Fruit fly (Drosophila melanogaster) whole organism, wandering third instar larva: ENCODE measurements around the gene Or92a.

ENCODE experiments used
- CG9705 ChIP-seq: fragments of 200-800 bp; sonication (Bioruptor generic); optimal IDR thresholded peaks from 2 replicates; lab custom pipeline; 2018; ENCODE audit warnings: missing biosample characterization, mild to moderate bottlenecking, missing genetic modification characterization
- OdsH ChIP-seq: fragments of 200-800 bp; sonication (Bioruptor generic); optimal IDR thresholded peaks from 2 replicates; lab custom pipeline; 2016; ENCODE audit warnings: missing biosample characterization, mild to moderate bottlenecking, missing genetic modification characterization
- Vsx2 ChIP-seq: fragments of 200-300, 225-300 bp; sonication (Bioruptor generic); optimal IDR thresholded peaks from 2 replicates; lab custom pipeline; 2018; ENCODE audit warnings: missing biosample characterization, missing genetic modification characterization; ENCODE audit not compliant: partially characterized antibody
- brk ChIP-seq: fragments of 200-800 bp; sonication (Bioruptor generic); optimal IDR thresholded peaks from 2 replicates; lab custom pipeline; 2016; ENCODE audit warnings: missing biosample characterization, mild to moderate bottlenecking, missing genetic modification characterization
- ey ChIP-seq: fragments of 200-800 bp; sonication (Bioruptor generic); optimal IDR thresholded peaks from 2 replicates; lab custom pipeline; 2016; ENCODE audit warnings: missing biosample characterization, missing genetic modification characterization
- foxo ChIP-seq, 2 experiments: fragments of 200-800 bp; sonication (Bioruptor generic); optimal IDR thresholded peaks; 2 replicates in 1 of 2; 3 replicates in 1 of 2; lab custom pipeline; 2016 to 2017; ENCODE audit warnings: missing biosample characterization in 2 of 2, missing genetic modification characterization in 2 of 2
- h ChIP-seq: fragments of 200-800 bp; sonication (Bioruptor generic); optimal IDR thresholded peaks from 3 replicates; lab custom pipeline; 2016; ENCODE audit warnings: missing biosample characterization, mild to moderate bottlenecking, missing genetic modification characterization
- sage ChIP-seq: fragments of 200-800 bp; sonication (Bioruptor generic); optimal IDR thresholded peaks from 2 replicates; lab custom pipeline; 2016; ENCODE audit warnings: missing biosample characterization, mild to moderate bottlenecking, missing genetic modification characterization
- sv ChIP-seq: fragments of 200-800 bp; sonication (Bioruptor generic); optimal IDR thresholded peaks from 3 replicates; lab custom pipeline; 2016; ENCODE audit warnings: missing biosample characterization, missing genetic modification characterization
- woc ChIP-seq: sonication (Bioruptor generic); optimal IDR thresholded peaks from 2 replicates; lab custom pipeline; 2016; ENCODE audit warnings: missing biosample characterization, mild to moderate bottlenecking, missing genetic modification characterization

DNA sequence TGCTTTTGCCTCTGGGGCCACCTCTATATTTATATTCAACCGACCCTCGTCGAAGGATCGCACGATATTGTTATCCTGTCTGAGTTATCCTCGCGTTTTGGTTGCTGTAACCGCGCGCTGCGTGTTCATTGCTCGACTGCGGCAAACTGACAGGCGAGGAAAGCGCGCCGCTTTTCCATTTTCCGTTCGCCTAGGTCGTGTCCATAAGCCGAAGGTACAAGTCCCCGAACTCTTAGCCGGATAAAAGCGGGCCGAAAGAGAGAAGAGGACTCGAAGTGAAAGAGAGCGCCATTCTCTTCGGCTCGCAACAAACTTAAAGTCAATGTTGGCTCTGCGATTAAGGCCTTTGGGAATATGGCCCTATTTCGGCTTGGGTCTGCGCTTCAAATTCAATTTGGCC is 20.1 kb upstream of the Or92a start, which contains the start of gene Gfrl:
- no peak for TF ChIP-seq h
- TF ChIP-seq ey (GFP tag; lab: Kevin White, UChicago): no peak
- no peak for TF ChIP-seq Vsx2 (GFP tag; lab: Kevin White, UChicago)
- TF ChIP-seq OdsH: no peak
- no peak for TF ChIP-seq brk (GFP tag; lab: Kevin White, UChicago)
- TF ChIP-seq foxo (GFP tag; optimal IDR thresholded peaks at IDR 0.05; lab: Kevin White, UChicago): no peak
- no peak for TF ChIP-seq sv
- no peak for TF ChIP-seq CG9705
- TF ChIP-seq sage (GFP tag; lab: Kevin White, UChicago): no peak
- TF ChIP-seq woc (GFP tag; lab: Kevin White, UChicago): no peak
